Fruit fly (Drosophila melanogaster): ENCODE results near the gene Myo31DF.

The Myo31DF gene

DNA sequence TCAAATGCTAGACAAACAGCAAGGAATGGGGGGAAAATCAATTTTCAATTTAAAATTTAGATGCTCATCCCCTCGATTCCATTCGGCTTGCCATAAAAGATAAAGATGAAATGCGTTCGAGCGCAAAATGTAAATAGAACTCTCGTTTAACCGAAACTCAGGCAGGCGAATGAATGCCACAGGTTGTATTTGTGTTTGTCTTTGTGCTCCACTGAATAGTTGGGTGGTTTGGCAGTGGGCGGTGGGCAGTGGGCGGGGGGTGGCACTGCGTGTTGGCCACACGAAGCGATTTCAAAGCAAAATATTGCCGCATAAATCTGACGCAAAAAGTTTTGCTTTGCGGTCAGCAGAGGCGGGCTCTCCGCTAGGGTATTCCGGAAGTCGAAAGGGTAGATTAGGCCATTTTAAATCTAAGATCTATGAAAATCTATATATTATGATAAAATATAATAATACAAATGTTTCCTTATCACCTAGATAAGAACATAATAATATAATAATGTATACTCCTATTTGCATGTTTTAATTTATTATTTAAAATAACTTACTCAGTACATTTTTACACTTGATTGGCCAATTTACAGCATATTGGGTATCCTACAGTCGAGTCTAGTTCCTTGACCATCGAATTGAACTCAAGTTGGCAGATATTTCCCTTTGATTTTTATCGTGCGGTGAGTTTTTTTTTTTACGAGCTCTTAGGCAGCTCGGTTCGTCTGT lies 15.8 kb upstream of the Myo31DF start:
- TF ChIP-seq CG17801 (GFP tag; optimal IDR thresholded peaks at IDR 0.05; ENCODE audit: partially characterized antibody): no peak

DNA sequence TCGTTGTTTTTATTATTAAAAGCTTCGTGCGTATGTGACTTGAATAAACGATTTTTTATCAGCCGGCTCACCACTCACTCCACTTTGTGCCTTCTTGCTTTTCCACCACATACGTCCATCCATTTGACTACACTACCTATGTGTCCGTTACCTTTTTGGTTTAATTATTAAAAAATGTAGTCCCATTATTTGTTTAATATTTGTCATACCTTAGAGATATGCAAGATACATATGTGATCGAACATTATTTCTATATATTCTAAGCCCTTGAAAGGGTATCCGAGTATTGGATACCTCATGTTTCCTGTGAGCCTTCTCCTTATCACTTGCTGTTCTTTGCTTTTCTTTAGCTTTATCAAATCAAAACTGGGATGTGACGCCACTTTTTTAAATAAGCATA lies 12.6 kb upstream of the Myo31DF start:
- TF ChIP-seq CG17801 (GFP tag; optimal IDR thresholded peaks at IDR 0.05; ENCODE audit: partially characterized antibody): no peak

DNA sequence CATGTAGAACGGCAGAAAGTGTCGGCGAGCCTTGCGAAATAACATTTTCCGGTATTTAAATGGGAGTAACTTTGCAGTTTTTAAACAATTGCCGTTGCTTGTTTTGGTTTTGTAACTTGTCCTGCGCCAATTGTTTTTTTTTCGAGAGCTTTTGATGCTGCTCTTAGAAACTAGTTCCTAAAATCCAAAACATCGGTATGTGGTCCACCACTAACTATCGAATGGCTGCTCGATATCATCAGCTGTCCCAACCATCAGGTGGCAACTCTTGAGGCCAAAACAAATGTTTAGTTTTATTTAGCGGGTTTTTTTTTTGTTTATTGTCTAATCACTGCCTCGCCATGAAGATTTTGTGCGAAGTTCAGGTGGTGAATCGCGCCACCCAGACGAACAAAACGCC lies 10.5 kb upstream of the Myo31DF start, which contains the start of the genes Fatp1 and Lrr47:
Gene Fatp1 (minus strand): TSS at position 134 of the 400 bp plus-strand sequence.
Gene Lrr47 (plus strand): TSS at position 251 of the 400 bp plus-strand sequence.
- TF ChIP-seq CG17801 (GFP tag; optimal IDR thresholded peaks at IDR 0.05; ENCODE audit: partially characterized antibody): no peak

DNA sequence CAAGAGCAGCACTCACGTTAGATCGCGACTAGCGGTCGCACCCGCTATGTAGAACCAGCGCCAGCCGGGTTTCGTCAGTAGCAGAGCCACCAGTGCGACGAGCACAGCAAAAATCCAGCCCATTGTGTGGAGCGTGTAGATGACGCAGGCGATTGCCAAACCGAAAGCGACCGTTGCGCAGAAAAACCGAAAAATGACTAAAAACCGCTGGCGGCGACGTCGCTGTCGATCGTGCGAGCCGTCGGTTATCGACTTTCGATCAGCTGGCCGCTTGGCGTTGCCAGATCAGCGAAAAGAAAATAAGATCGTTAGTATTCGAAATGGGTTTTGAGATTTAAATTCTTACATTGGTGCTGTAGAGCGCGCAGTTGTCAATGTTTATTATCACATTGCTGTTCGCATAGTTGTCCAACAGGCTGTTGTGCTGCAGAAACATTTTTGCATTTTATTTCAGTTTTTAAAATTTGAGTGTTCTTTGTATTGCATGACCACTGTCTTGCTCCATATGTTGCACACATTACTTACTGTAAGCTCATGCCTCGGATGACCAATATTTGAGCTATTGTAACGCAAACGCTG lies 10.0 kb upstream of the Myo31DF start:
- TF ChIP-seq CG17801 (GFP tag; optimal IDR thresholded peaks at IDR 0.05; ENCODE audit: partially characterized antibody): no peak

DNA sequence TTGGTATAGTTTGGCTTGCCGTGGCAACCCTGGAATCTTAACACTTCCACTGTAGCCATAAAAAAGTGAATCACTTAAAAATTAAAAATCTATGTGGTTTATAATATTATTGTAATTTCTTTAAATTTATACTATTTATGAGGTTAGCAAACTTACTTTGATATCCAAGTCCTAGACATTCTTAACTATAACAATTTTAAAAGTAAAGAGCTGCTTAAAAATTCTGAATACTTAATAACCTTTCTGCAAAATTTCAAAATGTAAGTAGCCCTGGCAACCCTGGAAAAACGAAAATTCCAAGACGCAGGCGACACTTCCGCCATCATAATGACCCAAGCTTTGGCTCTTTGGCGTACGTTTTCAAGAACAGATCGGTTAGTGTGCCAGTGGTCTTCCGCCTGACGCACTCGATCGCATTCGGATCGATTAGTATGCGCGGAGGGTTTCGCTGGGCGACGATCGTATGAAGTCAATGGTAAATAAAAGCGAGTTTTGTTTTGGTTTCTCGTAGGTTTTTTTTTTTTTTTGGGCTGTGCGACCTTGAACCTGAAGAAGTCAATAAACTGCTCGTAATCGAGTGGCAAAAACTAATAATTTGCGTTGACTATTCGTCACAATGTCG lies 9.1 kb upstream of the Myo31DF start:
- TF ChIP-seq CG17801 (GFP tag; optimal IDR thresholded peaks at IDR 0.05; ENCODE audit: partially characterized antibody): no peak

DNA sequence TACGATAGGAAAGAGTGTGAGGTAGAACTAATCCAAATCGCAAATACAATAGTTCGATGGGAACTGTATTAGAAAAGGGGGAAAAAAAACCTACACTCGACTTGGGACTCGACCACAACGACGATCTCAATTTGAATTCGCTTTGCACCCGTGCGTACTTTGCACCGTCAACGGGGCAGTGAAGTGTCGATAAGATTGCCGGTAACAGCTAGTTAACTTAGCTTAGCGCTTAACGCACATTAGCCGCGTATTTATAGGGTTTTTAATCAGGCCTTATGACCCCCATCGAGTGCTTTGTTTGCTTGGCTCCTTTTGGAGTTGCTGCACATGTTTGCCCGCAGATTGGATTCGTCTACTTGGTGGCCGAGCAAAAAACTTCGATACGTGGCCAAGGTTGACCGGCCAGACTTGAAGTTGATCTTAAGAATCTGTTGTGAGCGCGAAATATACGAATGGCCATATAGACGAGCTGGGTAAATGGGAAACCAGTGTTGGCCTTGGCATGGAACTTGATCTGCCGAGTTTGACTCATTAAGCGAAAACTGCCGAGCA lies 8.1 kb upstream of the Myo31DF start:
- TF ChIP-seq CG17801 (GFP tag; optimal IDR thresholded peaks at IDR 0.05; ENCODE audit: partially characterized antibody): no peak

DNA sequence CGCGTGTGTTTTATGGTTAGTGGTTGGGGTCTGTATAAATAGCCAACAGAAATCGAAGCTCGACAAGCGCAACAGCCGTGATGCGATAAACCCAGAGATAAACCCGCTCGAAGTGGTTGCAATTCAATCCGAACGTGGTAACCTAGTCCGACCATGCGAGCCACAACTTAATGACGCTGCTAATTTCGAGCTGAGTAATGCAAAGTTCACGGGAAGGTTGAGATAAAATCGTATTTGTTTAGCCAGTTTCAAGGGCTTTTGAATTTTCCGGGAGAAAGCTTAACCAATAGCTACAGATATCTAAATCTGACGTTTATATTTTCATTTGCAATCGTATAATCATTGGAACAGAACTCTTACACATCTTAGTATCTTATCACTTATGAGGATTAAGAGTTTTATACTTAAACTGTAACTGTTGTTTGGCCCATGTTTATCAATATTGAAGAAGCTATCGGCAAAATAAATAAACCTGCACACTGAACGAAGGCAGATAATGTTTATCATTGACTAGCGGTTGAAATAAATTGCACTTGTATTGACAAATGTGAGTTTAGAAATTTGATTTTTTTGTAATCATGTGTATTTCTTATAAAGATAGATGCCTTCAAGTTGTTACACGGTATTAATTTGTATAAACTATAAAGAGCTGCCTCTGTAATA lies 7.4 kb upstream of the Myo31DF start:
- TF ChIP-seq CG17801 (GFP tag; optimal IDR thresholded peaks at IDR 0.05; ENCODE audit: partially characterized antibody): no peak

DNA sequence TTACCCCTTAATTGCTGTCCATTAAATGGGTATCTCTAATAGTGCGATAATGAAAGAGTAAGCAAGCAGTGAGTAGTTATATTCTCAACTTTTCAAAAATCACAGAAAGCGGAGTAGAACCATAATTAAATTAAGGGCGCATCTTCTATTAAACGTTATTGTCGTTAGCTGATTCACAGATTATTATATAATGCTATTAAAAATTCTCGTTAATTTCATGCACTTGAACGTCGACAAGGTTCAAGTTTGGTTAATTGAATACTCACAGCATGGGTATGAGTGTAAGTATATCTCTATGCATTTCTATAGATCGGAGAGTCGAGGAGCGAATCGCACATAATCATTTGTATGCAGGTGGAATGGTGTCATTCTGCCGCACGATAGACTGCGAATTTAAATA lies 4.3 kb upstream of the Myo31DF start:
- TF ChIP-seq CG17801 (GFP tag; optimal IDR thresholded peaks at IDR 0.05; ENCODE audit: partially characterized antibody): no peak

DNA sequence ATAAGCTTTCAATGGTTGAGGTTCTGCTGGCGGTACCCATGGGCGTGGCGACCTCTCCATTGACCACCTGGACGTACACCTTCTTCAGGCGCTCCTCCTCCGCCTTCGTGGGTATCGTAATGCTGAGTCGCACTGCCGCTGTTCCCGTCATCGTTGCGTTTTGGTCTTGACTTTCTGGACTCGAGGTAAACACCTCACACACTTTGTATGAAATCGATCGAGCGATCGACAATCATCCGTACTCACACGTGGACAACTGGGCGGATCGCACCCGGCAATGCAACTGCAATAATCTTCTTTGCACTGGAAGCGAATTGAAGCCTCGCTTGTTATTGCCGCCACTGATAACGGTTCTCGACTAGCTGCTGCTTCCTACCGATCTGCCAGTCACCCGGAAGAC lies 3.5 kb upstream of the Myo31DF start, which contains the start of gene CG7384:
Gene CG7384 (minus strand): TSS at position 366 of the 400 bp plus-strand sequence.
- TF ChIP-seq CG17801 (GFP tag; optimal IDR thresholded peaks at IDR 0.05; ENCODE audit: partially characterized antibody): no peak

DNA sequence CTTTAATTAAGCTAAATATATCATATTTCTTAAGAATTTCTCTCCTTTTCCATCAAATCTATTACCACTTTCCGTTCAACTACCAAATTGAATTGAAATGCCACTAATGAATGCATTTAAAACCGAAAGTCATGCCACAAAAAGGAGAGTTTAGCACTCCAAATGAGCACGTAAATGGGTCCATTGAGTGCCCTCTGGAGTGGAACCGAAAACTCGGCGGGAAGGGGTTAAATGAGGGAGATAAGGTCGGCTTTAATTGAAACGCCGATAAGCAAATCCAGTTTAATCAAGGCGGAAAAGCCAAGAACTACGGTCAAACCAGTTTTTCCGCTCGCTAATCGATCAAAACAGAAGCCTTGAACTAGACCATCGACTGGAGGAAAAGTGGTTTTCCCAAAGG lies 1.2 kb downstream of the Myo31DF start:
- TF ChIP-seq CG17801 (GFP tag; optimal IDR thresholded peaks at IDR 0.05; ENCODE audit: partially characterized antibody): no peak

DNA sequence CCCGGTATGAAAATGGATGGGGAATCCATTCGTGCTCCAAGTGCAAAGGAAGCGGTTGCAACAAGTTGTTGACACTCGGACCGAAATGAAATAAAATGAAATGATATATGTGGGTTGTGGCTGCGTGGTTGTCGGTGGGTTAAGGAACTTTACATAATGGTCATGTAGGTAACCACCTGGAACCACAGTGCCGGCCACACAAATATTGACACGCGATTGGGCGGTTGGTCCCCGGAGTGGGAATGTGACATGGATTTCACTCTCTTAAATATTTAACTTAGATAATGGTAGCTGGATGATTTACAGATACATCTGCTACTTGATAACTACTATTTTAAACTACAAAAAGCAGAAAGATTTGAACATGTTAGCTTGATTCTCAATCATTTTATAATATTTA lies 1.7 kb downstream of the Myo31DF start:
- no peak for TF ChIP-seq CG17801 (GFP tag; optimal IDR thresholded peaks at IDR 0.05; ENCODE audit: partially characterized antibody)

DNA sequence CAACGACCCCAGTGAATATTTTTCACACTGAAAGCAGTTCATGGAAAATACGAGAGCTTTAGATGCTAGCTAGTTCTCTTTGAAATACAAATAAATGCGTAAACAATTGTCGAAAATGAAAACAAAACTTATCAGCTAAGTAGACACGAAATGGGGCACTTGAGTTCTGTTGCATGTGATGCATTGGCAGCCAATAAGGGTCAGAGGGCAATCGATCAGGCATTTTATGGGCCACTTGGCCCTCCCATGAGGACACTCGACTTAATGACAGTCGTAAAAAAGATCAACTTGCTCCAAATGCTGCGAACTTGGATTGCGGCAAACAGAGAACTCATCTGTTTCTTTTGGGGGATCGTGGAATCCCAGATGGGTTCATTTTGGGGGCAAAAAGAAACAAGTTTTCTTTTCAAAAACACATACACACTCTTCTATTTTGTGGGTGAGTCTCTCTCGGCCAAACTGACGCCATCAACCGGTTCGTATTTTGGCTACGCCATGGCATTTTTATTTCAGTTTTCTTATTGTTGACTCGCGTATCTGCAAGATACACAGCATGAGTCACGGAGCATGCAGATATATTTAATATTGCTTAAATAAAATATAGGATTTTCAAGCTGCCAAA lies 3.1 kb downstream of the Myo31DF start:
- TF ChIP-seq CG17801 (GFP tag; optimal IDR thresholded peaks at IDR 0.05; ENCODE audit: partially characterized antibody): no peak

DNA sequence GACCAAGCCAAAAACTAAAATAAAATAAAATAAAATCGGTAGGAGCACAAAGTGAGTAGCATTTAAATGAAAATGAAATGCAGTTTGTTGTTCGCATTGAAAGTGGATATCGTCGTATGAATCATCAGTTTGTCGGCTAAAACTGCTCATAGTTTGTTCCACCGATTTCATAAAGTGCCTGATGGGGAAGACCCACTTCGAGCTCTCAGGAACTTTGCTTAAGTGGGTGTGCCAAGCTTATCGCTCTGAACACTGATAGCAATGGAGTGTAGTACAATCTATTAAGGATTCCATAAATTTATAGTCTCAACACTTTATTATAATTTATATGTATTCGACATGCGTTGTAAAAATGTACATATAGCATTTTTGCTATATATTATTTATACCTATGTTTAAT lies 3.7 kb downstream of the Myo31DF start:
- TF ChIP-seq CG17801 (GFP tag; optimal IDR thresholded peaks at IDR 0.05; ENCODE audit: partially characterized antibody): no peak

DNA sequence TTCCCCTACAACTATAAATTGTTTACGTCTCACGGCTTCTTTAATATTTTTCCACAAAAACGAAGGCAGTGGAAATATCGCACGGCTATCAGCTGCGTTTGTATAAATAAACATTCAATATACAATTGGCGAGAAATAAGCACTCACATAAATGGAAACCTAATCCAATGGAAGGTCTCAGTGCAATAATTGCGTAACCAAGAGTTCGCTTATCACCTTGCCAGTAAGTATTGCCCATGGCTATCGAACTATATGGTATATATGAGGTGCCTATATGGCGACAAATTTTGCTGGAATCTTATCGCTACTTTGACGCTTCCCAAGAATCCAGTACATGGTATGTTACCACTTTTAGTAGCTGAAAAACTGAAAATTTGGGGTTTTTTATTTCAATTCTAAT lies 4.3 kb downstream of the Myo31DF start:
- no peak for TF ChIP-seq CG17801 (GFP tag; optimal IDR thresholded peaks at IDR 0.05; ENCODE audit: partially characterized antibody)

All from ovary, adult (tissue).